Worm (Caenorhabditis elegans) whole organism, L2 larva: ENCODE results near the gene nish-1.

Experiments used
- ceh-16 ChIP-seq: fragments of 150-350 bp; optimal IDR thresholded peaks from 2 replicates; lab custom pipeline; 2014; ENCODE audit warnings: missing biosample characterization, missing genetic modification characterization
- lsy-2 ChIP-seq, 2 experiments: fragments of 150-350 bp in 1 of 2; sonication (generic microtip) in 1 of 2; optimal IDR thresholded peaks; 2 replicates each; lab custom pipeline; 2014 to 2017; ENCODE audit warnings: missing biosample characterization in 2 of 2, missing genetic modification characterization in 2 of 2

DNA sequence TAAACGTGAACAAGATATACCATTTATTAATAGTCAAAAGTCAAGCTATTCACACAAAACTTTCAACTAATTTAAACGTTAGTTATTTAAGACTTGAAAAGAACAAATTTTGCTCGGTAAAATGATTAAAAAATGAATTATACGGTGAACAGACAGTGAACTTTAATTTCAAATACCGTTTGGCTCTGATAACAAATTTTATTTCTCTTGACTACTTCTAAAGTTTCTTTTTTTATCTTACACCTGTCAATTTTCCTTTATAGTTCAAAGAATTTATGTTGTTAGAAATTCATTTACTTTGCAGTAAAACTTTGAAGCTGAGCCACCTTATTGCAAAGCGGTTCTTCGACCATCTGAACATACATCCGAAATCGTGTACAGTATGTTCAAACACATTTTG lies 51.3 kb downstream of the nish-1 start, which contains the start of gene ZK593.3:
- no peak for TF ChIP-seq lsy-2 (tag; optimal IDR thresholded peaks at IDR 0.05; lab: Kevin White, UChicago)
- TF ChIP-seq ceh-16, result no peak
